Worm (Caenorhabditis elegans): ENCODE data around the gene grd-5.
A peak's percentile ranks its signal among the peaks of the same experiment; 100 is the strongest.

The grd-5 gene

DNA sequence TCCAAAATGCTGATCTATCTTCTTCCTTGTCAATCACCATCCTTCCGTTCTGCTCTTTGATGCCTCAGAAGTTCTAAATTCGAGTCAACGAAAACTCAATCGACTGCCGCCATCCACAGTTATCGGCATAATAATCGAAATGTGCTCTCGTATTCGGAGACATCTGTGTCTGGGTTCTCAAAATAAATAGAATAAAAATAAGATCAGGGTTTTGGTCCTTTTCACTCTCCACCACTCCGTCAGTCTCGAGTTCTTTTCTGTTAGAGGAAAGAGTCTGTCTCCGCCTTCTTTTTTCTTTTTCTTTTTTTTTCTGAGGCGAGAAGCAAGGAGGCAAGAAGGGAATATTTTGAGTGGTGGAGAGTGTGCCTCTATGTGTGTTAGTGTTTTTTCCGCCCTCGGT lies 4.9 kb downstream of the grd-5 start, which contains the start of gene F41E6.17:
F41E6.17 (plus strand) TSS at position 348 of the 400 bp plus-strand sequence.
- no peak for TF ChIP-seq sma-3 (GFP tag; optimal IDR thresholded peaks at IDR 0.05)
- TF ChIP-seq ztf-1 (GFP tag; conservative IDR thresholded peaks at IDR 0.05), result no peak
- peak; percentile 10 for TF ChIP-seq unc-55 (GFP tag; optimal IDR thresholded peaks at IDR 0.05)
- no peak for TF ChIP-seq ZK546.5 (tag; optimal IDR thresholded peaks at IDR 0.05)
- no peak for TF ChIP-seq elt-1 (tag; optimal IDR thresholded peaks at IDR 0.05)
- no peak for TF ChIP-seq lsy-2 (tag; optimal IDR thresholded peaks at IDR 0.05)
- no peak for TF ChIP-seq ztf-11 (tag; optimal IDR thresholded peaks at IDR 0.05)
- no peak for TF ChIP-seq dmd-4 (tag; optimal IDR thresholded peaks at IDR 0.05)

ce11 chrV:8626406-8626805 lies 7.6 kb downstream of the grd-5 start:
- TF ChIP-seq sma-3 (GFP tag; optimal IDR thresholded peaks at IDR 0.05), result no peak

DNA sequence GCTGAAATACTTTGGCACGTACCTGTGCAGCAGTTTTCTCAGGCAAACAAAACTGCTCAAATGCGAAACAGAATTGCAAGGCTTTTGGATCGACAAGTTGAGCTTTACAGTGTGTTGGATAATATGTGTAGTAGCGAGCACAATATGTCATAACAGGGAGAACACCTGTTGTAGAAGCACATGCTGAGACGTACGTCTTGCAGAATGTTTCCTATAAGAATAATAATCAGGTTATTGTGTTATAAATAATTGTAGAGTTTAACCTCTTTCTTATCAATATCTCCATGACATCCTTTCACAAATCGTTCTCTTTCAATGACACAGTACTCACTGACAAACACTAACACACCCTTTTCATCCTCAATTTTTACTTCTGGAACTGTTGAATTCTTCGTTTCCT lies 8.7 kb downstream of the grd-5 start:
- TF ChIP-seq peb-1 (tag; optimal IDR thresholded peaks at IDR 0.05), result no peak
- no peak for TF ChIP-seq ztf-11 (tag; optimal IDR thresholded peaks at IDR 0.05)
- no peak for TF ChIP-seq nhr-77 (tag; optimal IDR thresholded peaks at IDR 0.05)
- no peak for TF ChIP-seq R02D3.7 (tag; optimal IDR thresholded peaks at IDR 0.05)
- no peak for TF ChIP-seq crh-2 (tag; optimal IDR thresholded peaks at IDR 0.05)
- no peak for TF ChIP-seq lin-11 (tag; optimal IDR thresholded peaks at IDR 0.05)
- TF ChIP-seq ceh-82 (tag; optimal IDR thresholded peaks at IDR 0.05), result no peak
- TF ChIP-seq unc-55 (GFP tag; optimal IDR thresholded peaks at IDR 0.05), result no peak
- no peak for TF ChIP-seq sem-4 (tag; optimal IDR thresholded peaks at IDR 0.05)
- TF ChIP-seq Y55F3AM.14 (GFP tag; optimal IDR thresholded peaks at IDR 0.05), result no peak
- TF ChIP-seq lsy-2 (tag; optimal IDR thresholded peaks at IDR 0.05), result no peak
- TF ChIP-seq gmeb-1 (tag; optimal IDR thresholded peaks at IDR 0.05), result no peak
- TF ChIP-seq snpc-4 (tag; optimal IDR thresholded peaks at IDR 0.05), result no peak
- no peak for TF ChIP-seq ztf-1 (GFP tag; conservative IDR thresholded peaks at IDR 0.05)
- no peak for TF ChIP-seq ama-1 (optimal IDR thresholded peaks at IDR 0.05)
- TF ChIP-seq elt-1 (tag; optimal IDR thresholded peaks at IDR 0.05), result no peak
- no peak for TF ChIP-seq ZK546.5 (tag; optimal IDR thresholded peaks at IDR 0.05)

- TF ChIP-seq C34F6.9 (tag; optimal IDR thresholded peaks at IDR 0.05) (no peak), nhr-6 (tag; optimal IDR thresholded peaks at IDR 0.05) (no peak), nhr-23 (tag; optimal IDR thresholded peaks at IDR 0.05) (no peak), blmp-1 (tag; optimal IDR thresholded peaks at IDR 0.05; ENCODE audit: insufficient read depth) (no peak), nhr-237 (tag; optimal IDR thresholded peaks at IDR 0.05) (no peak), nhr-21 (tag; optimal IDR thresholded peaks at IDR 0.05) (no peak), ztf-11 (tag; optimal IDR thresholded peaks at IDR 0.05) (no peak), elt-3 (tag; optimal IDR thresholded peaks at IDR 0.05) (no peak), unc-62 (GFP tag; optimal IDR thresholded peaks at IDR 0.05) (no peak)
These were observed 10.2 kb downstream of the grd-5 start, which contains the start of gene F41E6.12 for ce11 chrV:8629029-8629428. Gene F41E6.12, minus strand, starts transcription at chrV:8629129.

ce11 chrV:8631277-8631765 lies 12.5 kb downstream of the grd-5 start, which contains the start of gene atg-18:
Gene atg-18, minus strand, starts transcription at chrV:8631327.
- TF ChIP-seq skn-1 (tag; optimal IDR thresholded peaks at IDR 0.05) (no peak), fos-1 (tag; optimal IDR thresholded peaks at IDR 0.05) (peak; percentile 64), dmd-4 (tag; optimal IDR thresholded peaks at IDR 0.05) (no peak), nhr-237 (tag; optimal IDR thresholded peaks at IDR 0.05) (no peak), nhr-10 (tag; optimal IDR thresholded peaks at IDR 0.05) (no peak), sma-9 (GFP tag; optimal IDR thresholded peaks at IDR 0.05) (peak; percentile 56), sma-9 (tag; optimal IDR thresholded peaks at IDR 0.05) (no peak), lsy-2 (tag; optimal IDR thresholded peaks at IDR 0.05) (peak in 1 of 2 experiments; percentile 76), nhr-129 (tag; optimal IDR thresholded peaks at IDR 0.05) (peak; percentile 84), lin-11 (tag; optimal IDR thresholded peaks at IDR 0.05) (peak; percentile 81), snpc-4 (tag; optimal IDR thresholded peaks at IDR 0.05) (peak; percentile 22), elt-3 (tag; optimal IDR thresholded peaks at IDR 0.05) (no peak), nhr-25 (tag; optimal IDR thresholded peaks at IDR 0.05) (no peak), ceh-82 (tag; optimal IDR thresholded peaks at IDR 0.05) (no peak), elt-1 (tag; optimal IDR thresholded peaks at IDR 0.05) (no peak), crh-2 (tag; optimal IDR thresholded peaks at IDR 0.05) (peak; percentile 67), mdl-1 (tag; optimal IDR thresholded peaks at IDR 0.05) (no peak), alr-1 (tag; optimal IDR thresholded peaks at IDR 0.05) (no peak), unc-39 (tag; optimal IDR thresholded peaks at IDR 0.05) (no peak), nhr-21 (tag; optimal IDR thresholded peaks at IDR 0.05) (no peak), ceh-16 (tag; optimal IDR thresholded peaks at IDR 0.05) (no peak), blmp-1 (tag; optimal IDR thresholded peaks at IDR 0.05; ENCODE audit: insufficient read depth) (peak; percentile 64), F13H6.1 (tag; optimal IDR thresholded peaks at IDR 0.05) (peak; percentile 70), mab-5 (tag; optimal IDR thresholded peaks at IDR 0.05) (peak; percentile 45), Y55F3AM.14 (GFP tag; optimal IDR thresholded peaks at IDR 0.05) (no peak), lin-39 (tag; optimal IDR thresholded peaks at IDR 0.05) (no peak), ztf-11 (tag; optimal IDR thresholded peaks at IDR 0.05) (no peak), peb-1 (tag; optimal IDR thresholded peaks at IDR 0.05) (no peak), nhr-23 (tag; optimal IDR thresholded peaks at IDR 0.05) (no peak), ztf-4 (tag; optimal IDR thresholded peaks at IDR 0.05) (no peak), nhr-6 (tag; optimal IDR thresholded peaks at IDR 0.05) (no peak), mbf-1 (tag; optimal IDR thresholded peaks at IDR 0.05) (no peak), sma-3 (GFP tag; optimal IDR thresholded peaks at IDR 0.05) (peak; percentile 71), gmeb-1 (tag; optimal IDR thresholded peaks at IDR 0.05) (peak; percentile 73), ama-1 (optimal IDR thresholded peaks at IDR 0.05) (peak; percentile 6), unc-55 (GFP tag; optimal IDR thresholded peaks at IDR 0.05) (peak; percentile 77)

All from whole organism, L2 larva.